Fruit fly (Drosophila melanogaster) whole organism, embryonic: Measurements from ENCODE around the gene CG7387.
A peak's percentile ranks its signal among the peaks of the same experiment; 100 is the strongest.

Experiments
- Asciz ChIP-seq: fragments of 200-800 bp; sonication (Bioruptor generic); optimal IDR thresholded peaks from 2 replicates; lab custom pipeline; 2017; ENCODE audit warnings: missing biosample characterization, mild to moderate bottlenecking, missing genetic modification characterization, missing genetic modification reagents
- Bteb2 ChIP-seq: fragments of 200-800 bp; sonication (Bioruptor generic); optimal IDR thresholded peaks from 2 replicates; lab custom pipeline; 2016; ENCODE audit warnings: missing biosample characterization, missing genetic modification characterization
- CG10209 ChIP-seq: fragments of 200-800 bp; sonication (Bioruptor generic); optimal IDR thresholded peaks from 3 replicates; lab custom pipeline; 2017; ENCODE audit warnings: missing biosample characterization, mild to moderate bottlenecking, missing genetic modification characterization, missing genetic modification reagents
- CG1024 ChIP-seq: fragments of 200-800 bp; sonication (Bioruptor generic); IDR thresholded peaks from 2 replicates; pipeline ENCODE4 v1.3.6; 2022; ENCODE audit warnings: missing biosample characterization, missing genetic modification characterization
- CG10959 ChIP-seq: fragments of 200-800 bp; sonication (Bioruptor generic); IDR thresholded peaks from 2 replicates; pipeline ENCODE4 v1.3.6; 2022; ENCODE audit warnings: missing biosample characterization, missing genetic modification characterization
- CG16863 ChIP-seq: fragments of 200-800 bp; sonication (Bioruptor generic); optimal IDR thresholded peaks from 3 replicates; lab custom pipeline; 2016; ENCODE audit warnings: missing biosample characterization, missing genetic modification characterization
- CG2199 ChIP-seq: fragments of 200-800 bp; sonication (Bioruptor generic); IDR thresholded peaks from 3 replicates; pipeline ENCODE4 v1.3.6; 2022; ENCODE audit warnings: missing biosample characterization, missing genetic modification characterization
- CG31388 ChIP-seq: fragments of 200-800 bp; sonication (Bioruptor generic); optimal IDR thresholded peaks from 2 replicates; lab custom pipeline; 2016; ENCODE audit warnings: missing biosample characterization, missing genetic modification characterization
- CG32532 ChIP-seq: fragments of 200-800 bp; sonication (Bioruptor generic); IDR thresholded peaks from 2 replicates; pipeline ENCODE4 v1.3.6; 2022; ENCODE audit warnings: missing biosample characterization, missing genetic modification characterization
- CG32767 ChIP-seq: fragments of 200-800 bp; sonication (Bioruptor generic); IDR thresholded peaks from 2 replicates; pipeline ENCODE4 v1.3.6; 2022; ENCODE audit warnings: missing biosample characterization, missing genetic modification characterization
- CG4707 ChIP-seq: fragments of 200-800 bp; sonication (Bioruptor generic); optimal IDR thresholded peaks from 2 replicates; lab custom pipeline; 2018; ENCODE audit warnings: missing biosample characterization, mild to moderate bottlenecking, missing genetic modification characterization, moderate library complexity
- CG4854 ChIP-seq: fragments of 200-800 bp; sonication (Bioruptor generic); optimal IDR thresholded peaks from 2 replicates; lab custom pipeline; 2016; ENCODE audit warnings: missing biosample characterization, missing genetic modification characterization, inconsistent platforms
- CG6654 ChIP-seq: fragments of 200-800 bp; sonication (Bioruptor generic); optimal IDR thresholded peaks from 2 replicates; lab custom pipeline; 2017; ENCODE audit warnings: missing biosample characterization, mild to moderate bottlenecking, missing genetic modification characterization
- CG6689 ChIP-seq: fragments of 200-800 bp; sonication (Bioruptor generic); IDR thresholded peaks from 2 replicates; pipeline ENCODE4 v1.3.6; 2022; ENCODE audit warnings: missing biosample characterization, missing genetic modification characterization
- CG6813 ChIP-seq: fragments of 200-800 bp; sonication (Bioruptor generic); optimal IDR thresholded peaks from 2 replicates; lab custom pipeline; 2017; ENCODE audit warnings: missing biosample characterization, missing genetic modification characterization, mild to moderate bottlenecking, moderate library complexity, missing genetic modification reagents
- CG6854 ChIP-seq: fragments of 200-800 bp; sonication (Bioruptor generic); optimal IDR thresholded peaks from 3 replicates; lab custom pipeline; 2017; ENCODE audit warnings: missing biosample characterization, mild to moderate bottlenecking, missing genetic modification characterization
- CG7839 ChIP-seq: fragments of 200-800 bp; sonication (Bioruptor generic); optimal IDR thresholded peaks from 3 replicates; lab custom pipeline; 2018; ENCODE audit warnings: missing biosample characterization, mild to moderate bottlenecking, missing genetic modification characterization, moderate library complexity
- Chrac-16 ChIP-seq: fragments of 200-800 bp; sonication (Bioruptor generic); optimal IDR thresholded peaks from 3 replicates; lab custom pipeline; 2016; ENCODE audit warnings: missing biosample characterization, missing genetic modification characterization
- CrebB ChIP-seq: fragments of 200-800 bp; sonication (Bioruptor generic); optimal IDR thresholded peaks from 3 replicates; lab custom pipeline; 2018; ENCODE audit warnings: missing biosample characterization, mild to moderate bottlenecking, missing genetic modification characterization
- D19A ChIP-seq: fragments of 200-800 bp; optimal IDR thresholded peaks from 3 replicates; lab custom pipeline; 2019; ENCODE audit warnings: missing biosample characterization, mild to moderate bottlenecking, missing genetic modification characterization, moderate library complexity
- Dad ChIP-seq: fragments of 200-800 bp; sonication (Bioruptor generic); optimal IDR thresholded peaks from 3 replicates; lab custom pipeline; 2016; ENCODE audit warnings: missing biosample characterization, missing genetic modification characterization
- Fer3 ChIP-seq: fragments of 200-800 bp; sonication (Bioruptor generic); optimal IDR thresholded peaks from 2 replicates; lab custom pipeline; 2018; ENCODE audit warnings: missing biosample characterization, mild to moderate bottlenecking, missing genetic modification characterization, moderate library complexity
- GATAe ChIP-seq: fragments of 200-800 bp; sonication (Bioruptor generic); conservative IDR thresholded peaks from 2 replicates; pipeline ENCODE4 v1.3.6; 2022; ENCODE audit warnings: missing biosample characterization, missing genetic modification characterization
- HmgD ChIP-seq: fragments of 200-800 bp; sonication (Bioruptor generic); optimal IDR thresholded peaks from 3 replicates; lab custom pipeline; 2016; ENCODE audit warnings: missing biosample characterization, missing genetic modification characterization
- Med ChIP-seq: fragments of 200-800 bp; sonication (Bioruptor generic); peaks from one replicate; lab custom pipeline; 2016; ENCODE audit warnings: missing biosample characterization, missing genetic modification characterization, mild to moderate bottlenecking, inconsistent platforms, moderate library complexity
- NK7.1 ChIP-seq: fragments of 200-800 bp; sonication (Bioruptor generic); optimal IDR thresholded peaks from 3 replicates; lab custom pipeline; 2016; ENCODE audit warnings: missing biosample characterization, missing genetic modification characterization
- Sin3A ChIP-seq: fragments of >200 bp; optimal IDR thresholded peaks from 2 replicates; lab custom pipeline; 2018
- amos ChIP-seq: fragments of 200-800 bp; sonication (Bioruptor generic); IDR thresholded peaks from 2 replicates; pipeline ENCODE4 v1.3.6; 2022; ENCODE audit warnings: missing biosample characterization, missing genetic modification characterization; ENCODE audit not compliant: partially characterized antibody
- ci ChIP-seq: fragments of 200-800 bp; sonication (Bioruptor generic); IDR thresholded peaks from 3 replicates; pipeline ENCODE4 v1.3.6; 2022; ENCODE audit warnings: missing biosample characterization, missing genetic modification characterization
- corto ChIP-seq: fragments of 200-800 bp; sonication (Bioruptor generic); optimal IDR thresholded peaks from 2 replicates; lab custom pipeline; 2016; ENCODE audit warnings: missing biosample characterization, mild to moderate bottlenecking, missing genetic modification characterization, moderate library complexity
- cwo ChIP-seq: fragments of 200-800 bp; sonication (Bioruptor generic); optimal IDR thresholded peaks from 3 replicates; lab custom pipeline; 2017; ENCODE audit warnings: missing biosample characterization, missing genetic modification characterization, mild to moderate bottlenecking, moderate library complexity, missing genetic modification reagents
- dan ChIP-seq: fragments of 200-800 bp; sonication (Bioruptor generic); IDR thresholded peaks from 2 replicates; pipeline ENCODE4 v1.3.6; 2022; ENCODE audit warnings: missing biosample characterization, missing genetic modification characterization
- esg ChIP-seq: fragments of 200-800 bp; sonication (Bioruptor generic); conservative IDR thresholded peaks from 2 replicates; pipeline ENCODE4 v1.3.6; 2022; ENCODE audit warnings: missing biosample characterization, missing genetic modification characterization
- fru ChIP-seq: fragments of >200 bp; optimal IDR thresholded peaks from 2 replicates; lab custom pipeline; 2017
- ftz-f1 ChIP-seq: fragments of 200-800 bp; sonication (Bioruptor generic); optimal IDR thresholded peaks from 2 replicates; lab custom pipeline; 2016; ENCODE audit warnings: missing biosample characterization, missing genetic modification characterization
- gce ChIP-seq: fragments of 200-800 bp; sonication (Bioruptor generic); IDR thresholded peaks from 3 replicates; pipeline ENCODE4 v1.3.6; 2022; ENCODE audit warnings: missing biosample characterization, missing genetic modification characterization
- gfzf ChIP-seq: fragments of 200-800 bp; sonication (Bioruptor generic); optimal IDR thresholded peaks from 2 replicates; lab custom pipeline; 2016; ENCODE audit warnings: missing biosample characterization, mild to moderate bottlenecking, missing genetic modification characterization, moderate library complexity
- gro ChIP-seq: fragments of 200-800 bp; sonication (Bioruptor generic); optimal IDR thresholded peaks from 2 replicates; lab custom pipeline; 2016; ENCODE audit warnings: missing biosample characterization, missing genetic modification characterization
- kah ChIP-seq: fragments of 200-800 bp; sonication (Bioruptor generic); optimal IDR thresholded peaks from 2 replicates; lab custom pipeline; 2018; ENCODE audit warnings: missing biosample characterization, mild to moderate bottlenecking, missing genetic modification characterization
- lbe ChIP-seq: fragments of 200-800 bp; sonication (Bioruptor generic); optimal IDR thresholded peaks from 2 replicates; lab custom pipeline; 2016; ENCODE audit warnings: missing biosample characterization, mild to moderate bottlenecking, missing genetic modification characterization
- maf-S ChIP-seq: fragments of 200-800 bp; sonication (Bioruptor generic); optimal IDR thresholded peaks from 2 replicates; lab custom pipeline; 2016; ENCODE audit warnings: missing biosample characterization, missing genetic modification characterization
- nau ChIP-seq: fragments of 200-800 bp; sonication (Bioruptor generic); optimal IDR thresholded peaks from 3 replicates; lab custom pipeline; 2017; ENCODE audit warnings: missing biosample characterization, mild to moderate bottlenecking, missing genetic modification characterization, missing genetic modification reagents
- run ChIP-seq: fragments of 200-800 bp; sonication (Bioruptor generic); optimal IDR thresholded peaks from 3 replicates; lab custom pipeline; 2018; ENCODE audit warnings: missing biosample characterization, mild to moderate bottlenecking, missing genetic modification characterization
- sc ChIP-seq, 3 experiments: fragments of >200 bp in 2 of 3; fragments of 200-800 bp in 1 of 3; sonication (Bioruptor generic) in 1 of 3; optimal IDR thresholded peaks; 2 replicates in 2 of 3; 3 replicates in 1 of 3; lab custom pipeline; 2017; ENCODE audit warnings: mild to moderate bottlenecking in 1 of 3, missing biosample characterization in 1 of 3, missing genetic modification characterization in 1 of 3, missing genetic modification reagents in 1 of 3
- schlank ChIP-seq: fragments of 200-800 bp; sonication (Bioruptor generic); optimal IDR thresholded peaks from 2 replicates; lab custom pipeline; 2018; ENCODE audit warnings: missing biosample characterization, mild to moderate bottlenecking, missing genetic modification characterization
- sim ChIP-seq: fragments of 200-800 bp; sonication (Bioruptor generic); IDR thresholded peaks from 2 replicates; pipeline ENCODE4 v1.3.6; 2022; ENCODE audit warnings: missing biosample characterization, missing genetic modification characterization
- stwl ChIP-seq: fragments of 200-800 bp; sonication (Bioruptor generic); optimal IDR thresholded peaks from 3 replicates; lab custom pipeline; 2018; ENCODE audit warnings: missing biosample characterization, mild to moderate bottlenecking, missing genetic modification characterization, moderate library complexity
- tin ChIP-seq: fragments of 200-800 bp; sonication (Bioruptor generic); optimal IDR thresholded peaks from 3 replicates; lab custom pipeline; 2016; ENCODE audit warnings: missing biosample characterization, missing genetic modification characterization
- twi ChIP-seq: fragments of 200-800 bp; optimal IDR thresholded peaks from 2 replicates; lab custom pipeline; 2019; ENCODE audit warnings: missing biosample characterization, mild to moderate bottlenecking, missing genetic modification characterization, moderate library complexity
- wdn ChIP-seq: fragments of 200-800 bp; sonication (Bioruptor generic); IDR thresholded peaks from 2 replicates; pipeline ENCODE4 v1.3.6; 2022; ENCODE audit warnings: missing biosample characterization, missing genetic modification characterization

Gene CG7387

DNA sequence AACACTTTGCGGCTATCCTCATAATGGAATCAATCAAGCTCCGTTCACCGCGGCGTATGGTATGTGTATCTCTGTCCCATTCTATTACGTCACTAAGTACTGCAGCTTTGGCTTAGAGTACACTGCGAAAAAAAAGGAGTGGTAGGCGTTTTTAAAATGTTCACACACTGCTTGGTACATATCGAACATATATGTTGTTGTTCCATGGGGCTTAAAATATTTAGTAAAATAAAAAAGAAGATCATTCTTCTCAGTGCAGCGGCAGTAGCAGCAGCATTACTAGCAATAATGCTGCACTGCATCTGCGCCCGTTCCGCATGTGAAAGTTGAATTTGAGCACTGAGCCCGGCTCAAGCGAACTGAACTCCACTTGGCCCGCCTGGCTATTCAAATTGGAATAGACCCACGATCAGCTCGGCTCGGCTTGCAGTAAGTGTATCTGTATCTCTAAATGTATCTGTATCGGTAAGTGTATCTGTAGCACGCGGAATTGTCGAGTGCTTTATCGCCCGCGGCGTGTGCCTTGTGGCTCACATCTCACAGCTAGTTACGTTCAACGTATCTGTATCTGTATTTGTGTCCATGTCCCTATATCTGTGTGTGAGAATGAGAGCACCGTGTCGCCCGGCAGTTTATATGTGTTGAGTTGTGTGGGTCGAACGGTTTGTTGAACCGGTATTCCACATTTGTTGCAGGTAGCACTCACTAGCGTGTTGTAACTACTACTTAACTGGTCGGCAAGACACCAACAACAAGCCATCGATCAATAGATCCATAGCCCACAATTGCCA, 39.5 kb downstream of the CG7387 start (continued):
- TF ChIP-seq CrebB (tag; lab: Kevin White, UChicago) (no peak), Dad (peak; percentile 23), HmgD (GFP tag; lab: Kevin White, UChicago) (no peak), CG6854 (no peak), CG31388 (GFP tag; lab: Kevin White, UChicago) (no peak), sim (GFP tag; lab: Robert Waterston, UW) (no peak), CG10209 (GFP tag; lab: Kevin White, UChicago) (peak; percentile 58), CG6689 (GFP tag; lab: Robert Waterston, UW) (peak; percentile 51), CG4854 (GFP tag; lab: Kevin White, UChicago) (peak; percentile 3), run (tag; lab: Kevin White, UChicago) (no peak), corto (GFP tag; lab: Kevin White, UChicago) (no peak), lbe (GFP tag; lab: Kevin White, UChicago) (no peak), NK7.1 (GFP tag; lab: Kevin White, UChicago) (no peak), cwo (peak; percentile 7), Med (GFP tag; lab: Kevin White, UChicago) (peak; percentile 84), sc (optimal IDR thresholded peaks at IDR 0.05; lab: Kevin White, UChicago) (no peak), sc (GFP tag; optimal IDR thresholded peaks at IDR 0.05; lab: Kevin White, UChicago) (peak; percentile 1), schlank (tag; lab: Kevin White, UChicago) (no peak), D19A (tag; lab: Kevin White, UChicago) (peak; percentile 61), Bteb2 (GFP tag; lab: Kevin White, UChicago) (no peak), amos (GFP tag; lab: Robert Waterston, UW) (no peak), Fer3 (tag; lab: Kevin White, UChicago) (peak; percentile 34), CG10959 (GFP tag; lab: Robert Waterston, UW) (no peak), gfzf (GFP tag; lab: Kevin White, UChicago) (no peak), CG6654 (peak; percentile 2), Asciz (peak; percentile 65), CG16863 (peak; percentile 37), CG6813 (peak; percentile 41), gro (GFP tag; lab: Kevin White, UChicago) (no peak), CG2199 (GFP tag; lab: Robert Waterston, UW) (0 out of 3 replicates have a peak, but pooled peaks have one; percentile 15), CG32532 (GFP tag; lab: Robert Waterston, UW) (no peak), CG4707 (GFP tag; lab: Kevin White, UChicago) (no peak), wdn (GFP tag; lab: Robert Waterston, UW) (no peak), twi (tag; lab: Kevin White, UChicago) (no peak), CG32767 (GFP tag; lab: Robert Waterston, UW) (peak; percentile 55; the same call in 1 of the 2 replicates), Sin3A (lab: Kevin White, UChicago) (no peak), kah (peak; percentile 46), fru (no peak), ci (GFP tag; lab: Robert Waterston, UW) (peak; percentile 91), nau (GFP tag; lab: Kevin White, UChicago) (peak; percentile 62), gce (peak; percentile 32; the same call in 1 of the 3 replicates), dan (no peak), Chrac-16 (GFP tag; lab: Kevin White, UChicago) (peak; percentile 4), ftz-f1 (GFP tag; lab: Kevin White, UChicago) (no peak), stwl (tag; lab: Kevin White, UChicago) (no peak), esg (GFP tag; lab: Robert Waterston, UW) (peak; percentile 54; the same call in 1 of the 2 replicates), maf-S (GFP tag; lab: Kevin White, UChicago) (no peak), CG1024 (GFP tag; lab: Robert Waterston, UW) (peak; percentile 51; the same call in 1 of the 2 replicates), tin (peak; percentile 58), GATAe (GFP tag; lab: Robert Waterston, UW) (no peak), CG7839 (tag; lab: Kevin White, UChicago) (peak; percentile 58)
